Worm (Caenorhabditis elegans) whole organism, young adult: Measurements from ENCODE around the gene R04F11.3.

Experiments used
- C17E4.6 ChIP-seq: fragments of 200-800 bp; sonication (Bioruptor generic); IDR thresholded peaks from 2 replicates; pipeline ENCODE4 v1.3.6; 2022; ENCODE audit warnings: missing genetic modification reagents, missing genetic modification characterization, missing compliant biosample characterization
- F10E7.11 ChIP-seq: sonication (generic microtip); optimal IDR thresholded peaks from 2 replicates; lab custom pipeline; 2017; ENCODE audit warnings: mild to moderate bottlenecking, missing genetic modification characterization, moderate library complexity, missing compliant biosample characterization
- F37B4.10 ChIP-seq: fragments of 200-800 bp; sonication (Bioruptor generic); IDR thresholded peaks from 2 replicates; pipeline ENCODE4 v1.3.6; 2022; ENCODE audit warnings: missing genetic modification characterization, missing compliant biosample characterization
- F52B5.7 ChIP-seq: sonication (generic microtip); optimal IDR thresholded peaks from 2 replicates; lab custom pipeline; 2016; ENCODE audit warnings: mild to moderate bottlenecking, missing genetic modification characterization, missing compliant biosample characterization
- F57A8.1 ChIP-seq: fragments of 200-800 bp; sonication (Bioruptor generic); optimal IDR thresholded peaks from 2 replicates; lab custom pipeline; 2018; ENCODE audit warnings: mild to moderate bottlenecking, missing genetic modification characterization, moderate library complexity, missing compliant biosample characterization
- K11D2.4 ChIP-seq: fragments of 200-800 bp; sonication (Bioruptor generic); IDR thresholded peaks from 2 replicates; pipeline ENCODE4 v1.3.6; 2022; ENCODE audit warnings: missing genetic modification reagents, missing genetic modification characterization, missing compliant biosample characterization
- T07F8.4 ChIP-seq: sonication (generic microtip); optimal IDR thresholded peaks from 2 replicates; lab custom pipeline; 2016; ENCODE audit warnings: mild to moderate bottlenecking, missing genetic modification characterization, moderate library complexity, missing compliant biosample characterization
- Y53F4B.3 ChIP-seq: fragments of 200-800 bp; sonication (Bioruptor generic); IDR thresholded peaks from 2 replicates; pipeline ENCODE4 v1.3.6; 2022; ENCODE audit warnings: missing genetic modification reagents, missing genetic modification characterization, missing compliant biosample characterization
- Y67H2A.10 ChIP-seq: fragments of 200-800 bp; sonication (Bioruptor generic); conservative IDR thresholded peaks from 2 replicates; pipeline ENCODE4 v1.3.6; 2022; ENCODE audit warnings: missing genetic modification reagents, missing genetic modification characterization, missing compliant biosample characterization
- Y79H2A.3 ChIP-seq: fragments of 200-800 bp; sonication (Bioruptor generic); conservative IDR thresholded peaks from 2 replicates; pipeline ENCODE4 v1.3.6; 2022; ENCODE audit warnings: missing genetic modification reagents, missing genetic modification characterization, missing compliant biosample characterization
- Y95B8A.8 ChIP-seq: fragments of 200-800 bp; sonication (Bioruptor generic); IDR thresholded peaks from 2 replicates; pipeline ENCODE4 v1.3.6; 2022; ENCODE audit warnings: missing genetic modification reagents, missing genetic modification characterization, missing compliant biosample characterization
- akir-1 ChIP-seq: fragments of 200-800 bp; sonication (Bioruptor generic); optimal IDR thresholded peaks from 2 replicates; lab custom pipeline; 2018; ENCODE audit warnings: mild to moderate bottlenecking, missing genetic modification characterization, moderate library complexity, missing compliant biosample characterization
- aptf-2 ChIP-seq: fragments of 200-800 bp; sonication (Bioruptor generic); conservative IDR thresholded peaks from 2 replicates; pipeline ENCODE4 v1.3.6; 2022; ENCODE audit warnings: missing genetic modification reagents, missing genetic modification characterization, missing compliant biosample characterization
- aptf-3 ChIP-seq: fragments of 200-800 bp; sonication (Bioruptor generic); IDR thresholded peaks from 2 replicates; pipeline ENCODE4 v1.3.6; 2022; ENCODE audit warnings: missing genetic modification characterization, missing compliant biosample characterization
- athp-1 ChIP-seq: sonication (generic microtip); optimal IDR thresholded peaks from 2 replicates; lab custom pipeline; 2017; ENCODE audit warnings: mild to moderate bottlenecking, missing genetic modification characterization, missing compliant biosample characterization
- bed-1 ChIP-seq: fragments of 200-800 bp; sonication (Bioruptor generic); IDR thresholded peaks from 2 replicates; pipeline ENCODE4 v1.3.6; 2022; ENCODE audit warnings: missing genetic modification reagents, missing genetic modification characterization, missing compliant biosample characterization
- cebp-1 ChIP-seq, 2 experiments: fragments of 200-800 bp in 1 of 2; sonication (Bioruptor generic) in 1 of 2; sonication (generic microtip) in 1 of 2; IDR thresholded peaks in 1 of 2; optimal IDR thresholded peaks in 1 of 2; 2 replicates each; pipeline versions ENCODE4 v1.3.6 to Lab custom; 2017 to 2022; ENCODE audit warnings: missing compliant biosample characterization in 2 of 2, missing genetic modification characterization in 2 of 2, mild to moderate bottlenecking in 1 of 2, missing genetic modification reagents in 1 of 2, moderate library complexity in 1 of 2
- ceh-40 ChIP-seq: fragments of 200-800 bp; sonication (Bioruptor generic); IDR thresholded peaks from 2 replicates; pipeline ENCODE4 v1.3.6; 2022; ENCODE audit warnings: missing genetic modification characterization, missing compliant biosample characterization
- ceh-58 ChIP-seq: fragments of 200-800 bp; sonication (Bioruptor generic); IDR thresholded peaks from 2 replicates; pipeline ENCODE4 v1.3.6; 2022; ENCODE audit warnings: missing genetic modification characterization, missing compliant biosample characterization
- ceh-91 ChIP-seq: fragments of 200-800 bp; sonication (Bioruptor generic); IDR thresholded peaks from 2 replicates; pipeline ENCODE4 v1.3.6; 2022; ENCODE audit warnings: missing genetic modification reagents, missing genetic modification characterization, missing compliant biosample characterization
- die-1 ChIP-seq: sonication (generic microtip); optimal IDR thresholded peaks from 2 replicates; lab custom pipeline; 2016; ENCODE audit warnings: missing genotype, mild to moderate bottlenecking, missing genetic modification characterization, missing compliant biosample characterization
- dpl-1 ChIP-seq: fragments of 150-350 bp; optimal IDR thresholded peaks from 2 replicates; lab custom pipeline; 2014; ENCODE audit warnings: missing biosample characterization, missing genetic modification reagents, missing genetic modification characterization
- ekl-4 ChIP-seq: fragments of 200-800 bp; sonication (Bioruptor generic); IDR thresholded peaks from 2 replicates; pipeline ENCODE4 v1.3.6; 2022; ENCODE audit warnings: missing genetic modification reagents, missing genetic modification characterization, missing compliant biosample characterization
- hmg-20 ChIP-seq: fragments of 200-800 bp; sonication (Bioruptor generic); IDR thresholded peaks from 2 replicates; pipeline ENCODE4 v1.3.6; 2022; ENCODE audit warnings: missing genetic modification reagents, missing genetic modification characterization, missing compliant biosample characterization
- hrde-1 ChIP-seq: sonication (generic microtip); optimal IDR thresholded peaks from 2 replicates; lab custom pipeline; 2016; ENCODE audit warnings: missing genetic modification characterization, mild to moderate bottlenecking, missing compliant biosample characterization, moderate library complexity, missing genotype, missing genetic modification reagents, borderline replicate concordance
- let-526 ChIP-seq: fragments of 200-800 bp; sonication (Bioruptor generic); IDR thresholded peaks from 2 replicates; pipeline ENCODE4 v1.3.6; 2022; ENCODE audit warnings: missing genetic modification reagents, missing genetic modification characterization, missing compliant biosample characterization
- let-607 ChIP-seq, 2 experiments: fragments of 200-800 bp in 1 of 2; sonication (Bioruptor generic) in 1 of 2; sonication (generic microtip) in 1 of 2; optimal IDR thresholded peaks; 2 replicates each; lab custom pipeline; 2016 to 2018; ENCODE audit warnings: mild to moderate bottlenecking in 2 of 2, missing compliant biosample characterization in 2 of 2, missing genetic modification characterization in 2 of 2, moderate library complexity in 2 of 2, missing genotype in 1 of 2
- lin-40 ChIP-seq: sonication (generic microtip); optimal IDR thresholded peaks from 2 replicates; lab custom pipeline; 2016; ENCODE audit warnings: missing genetic modification characterization, mild to moderate bottlenecking, missing compliant biosample characterization, missing genotype, missing genetic modification reagents
- lsy-27 ChIP-seq: sonication (generic microtip); optimal IDR thresholded peaks from 2 replicates; lab custom pipeline; 2017; ENCODE audit warnings: missing genetic modification characterization, mild to moderate bottlenecking, missing compliant biosample characterization, antibody characterized with exemption, missing genotype, borderline replicate concordance; ENCODE audit not compliant: insufficient read depth
- mel-28 ChIP-seq: sonication (generic microtip); optimal IDR thresholded peaks from 2 replicates; lab custom pipeline; 2016; ENCODE audit warnings: borderline replicate concordance, mild to moderate bottlenecking, missing genetic modification characterization, missing compliant biosample characterization
- pha-4 ChIP-seq: fragments of 150-350 bp; sonication (generic microtip); optimal IDR thresholded peaks from 2 replicates; lab custom pipeline; 2014; ENCODE audit warnings: missing biosample characterization, missing genetic modification reagents, missing genetic modification characterization
- repo-1 ChIP-seq: sonication (generic microtip); optimal IDR thresholded peaks from 2 replicates; lab custom pipeline; 2017; ENCODE audit warnings: mild to moderate bottlenecking, missing genetic modification characterization, missing compliant biosample characterization
- sdz-38 ChIP-seq: sonication (generic microtip); optimal IDR thresholded peaks from 2 replicates; lab custom pipeline; 2016; ENCODE audit warnings: missing genotype, missing genetic modification characterization, missing compliant biosample characterization
- snpc-1.1 ChIP-seq: sonication (generic microtip); optimal IDR thresholded peaks from 2 replicates; lab custom pipeline; 2017; ENCODE audit warnings: missing genetic modification characterization, mild to moderate bottlenecking, missing compliant biosample characterization, antibody characterized with exemption, moderate library complexity, missing genotype, missing genetic modification reagents; ENCODE audit not compliant: insufficient read depth
- snpc-4 ChIP-seq, 5 experiments: fragments of 150-350 bp in 1 of 5; sonication (generic microtip) in 4 of 5; optimal IDR thresholded peaks; 2 replicates each; lab custom pipeline; 2014 to 2018; ENCODE audit warnings: missing genetic modification characterization in 5 of 5, missing biosample characterization in 3 of 5, antibody characterized with exemption in 2 of 5, mild to moderate bottlenecking in 2 of 5, missing compliant biosample characterization in 2 of 5, missing genotype in 2 of 5, moderate library complexity in 2 of 5, missing genetic modification reagents in 1 of 5
- tbp1 ChIP-seq: fragments of 200-800 bp; sonication (Bioruptor generic); optimal IDR thresholded peaks from 2 replicates; lab custom pipeline; 2018; ENCODE audit warnings: mild to moderate bottlenecking, missing genetic modification characterization, missing compliant biosample characterization
- tlf-1 ChIP-seq: fragments of 200-800 bp; sonication (Bioruptor generic); optimal IDR thresholded peaks from 2 replicates; lab custom pipeline; 2018; ENCODE audit warnings: mild to moderate bottlenecking, missing genetic modification characterization, missing compliant biosample characterization
- ztf-25 ChIP-seq: fragments of 200-800 bp; sonication (Bioruptor generic); IDR thresholded peaks from 2 replicates; pipeline ENCODE4 v1.3.6; 2022; ENCODE audit warnings: missing genetic modification reagents, missing genetic modification characterization, missing compliant biosample characterization
- ztf-6 ChIP-seq: fragments of 200-800 bp; sonication (Bioruptor generic); IDR thresholded peaks from 2 replicates; pipeline ENCODE4 v1.3.6; 2022; ENCODE audit warnings: missing genetic modification reagents, missing genetic modification characterization, missing compliant biosample characterization

Gene R04F11.3

ce11 chrV:12310256-12310655, 6.7 kb downstream of the R04F11.3 start, which contains the start of gene hpo-30 (continued):
- TF ChIP-seq snpc-1.1 (tag; lab: Kevin White, UChicago) (no peak), Y67H2A.10 (GFP tag; lab: Robert Waterston, UW) (no peak), F52B5.7 (tag; lab: Kevin White, UChicago) (no peak), athp-1 (tag; lab: Kevin White, UChicago) (no peak), hrde-1 (tag; lab: Kevin White, UChicago) (no peak), aptf-3 (GFP tag; lab: Robert Waterston, UW) (no peak)

- TF ChIP-seq repo-1 (tag; lab: Kevin White, UChicago) (peak; percentile 51), cebp-1 (GFP tag; IDR thresholded peaks at IDR 0.05; lab: Robert Waterston, UW) (no peak), cebp-1 (tag; optimal IDR thresholded peaks at IDR 0.05; lab: Kevin White, UChicago) (peak; percentile 9), F57A8.1 (GFP tag; lab: Kevin White, UChicago) (no peak), lin-40 (peak; percentile 2), T07F8.4 (tag; lab: Kevin White, UChicago) (no peak)
Observed at ce11 chrV:12307011-12307540, 9.9 kb downstream of the R04F11.3 start, which contains the start of gene srg-45. srg-45 (plus strand) TSS chrV:12307490.

- no peak for TF ChIP-seq tlf-1 (GFP tag; lab: Kevin White, UChicago)
- TF ChIP-seq let-607 (tag; optimal IDR thresholded peaks at IDR 0.05; lab: Kevin White, UChicago), result no peak
- TF ChIP-seq K11D2.4 (GFP tag; lab: Robert Waterston, UW), result no peak
- TF ChIP-seq ceh-40 (GFP tag; lab: Robert Waterston, UW), result no peak
- TF ChIP-seq ceh-58 (GFP tag; lab: Robert Waterston, UW), result no peak
- no peak for TF ChIP-seq akir-1
- no peak for TF ChIP-seq pha-4 (tag; lab: Kevin White, UChicago)
Observed at ce11 chrV:12305677-12306076, 11.3 kb downstream of the R04F11.3 start.

- TF ChIP-seq F10E7.11 (tag; lab: Kevin White, UChicago) (peak; percentile 100), F37B4.10 (GFP tag; lab: Robert Waterston, UW) (peak; percentile 100), tbp1 (GFP tag; lab: Kevin White, UChicago) (peak; percentile 96), aptf-2 (peak; percentile 85), Y53F4B.3 (GFP tag; lab: Robert Waterston, UW) (peak; percentile 90), Y67H2A.10 (GFP tag; lab: Robert Waterston, UW) (peak; percentile 87), ekl-4 (peak; percentile 99), snpc-4 (GFP tag; optimal IDR thresholded peaks at IDR 0.05; lab: Kevin White, UChicago) (peak; percentile 87), snpc-4 (tag; optimal IDR thresholded peaks at IDR 0.05; lab: Kevin White, UChicago) (peak in 3 of 4 experiments; percentile 83 to 87 (median 86)), ztf-25 (GFP tag; lab: Robert Waterston, UW) (peak; percentile 98), C17E4.6 (peak; percentile 96), dpl-1 (GFP tag; lab: Kevin White, UChicago) (peak; percentile 44), hmg-20 (peak; percentile 96), ceh-91 (GFP tag; lab: Robert Waterston, UW) (peak; percentile 80), sdz-38 (tag; lab: Kevin White, UChicago) (peak; percentile 76), Y95B8A.8 (peak; percentile 93), mel-28 (tag; lab: Kevin White, UChicago) (peak; percentile 93), aptf-3 (GFP tag; lab: Robert Waterston, UW) (peak; percentile 99), lsy-27 (tag; lab: Kevin White, UChicago) (peak; percentile 91), bed-1 (peak; percentile 100), die-1 (tag; lab: Kevin White, UChicago) (peak; percentile 99), ztf-6 (peak; percentile 95), let-526 (GFP tag; lab: Robert Waterston, UW) (peak; percentile 97), Y79H2A.3 (GFP tag; lab: Robert Waterston, UW) (peak; percentile 96), F57A8.1 (GFP tag; lab: Kevin White, UChicago) (peak; percentile 100), pha-4 (tag; lab: Kevin White, UChicago) (no peak)
Observed at ce11 chrV:12303453-12304077, 13.4 kb downstream of the R04F11.3 start.
